Fruit fly (Drosophila melanogaster) whole organism, embryonic: ENCODE data around the gene CG18598.

Experiments
- Asciz ChIP-seq: fragments of 200-800 bp; sonication (Bioruptor generic); optimal IDR thresholded peaks from 2 replicates; lab custom pipeline; 2017; ENCODE audit warnings: missing biosample characterization, mild to moderate bottlenecking, missing genetic modification characterization, missing genetic modification reagents
- CG10147 ChIP-seq: fragments of 200-800 bp; sonication (Bioruptor generic); optimal IDR thresholded peaks from 2 replicates; lab custom pipeline; 2019; ENCODE audit warnings: missing biosample characterization, mild to moderate bottlenecking, missing genetic modification characterization, moderate library complexity
- CG10959 ChIP-seq: fragments of 200-800 bp; sonication (Bioruptor generic); IDR thresholded peaks from 2 replicates; pipeline ENCODE4 v1.3.6; 2022; ENCODE audit warnings: missing biosample characterization, missing genetic modification characterization
- CG11696 ChIP-seq: fragments of 200-800 bp; sonication (Bioruptor generic); IDR thresholded peaks from 2 replicates; pipeline ENCODE4 v1.3.6; 2022; ENCODE audit warnings: missing biosample characterization, missing genetic modification characterization
- CG14014 ChIP-seq: fragments of 200-800 bp; sonication (Bioruptor generic); IDR thresholded peaks from 2 replicates; pipeline ENCODE4 v1.3.6; 2022; ENCODE audit warnings: missing biosample characterization, missing genetic modification characterization
- CG1647 ChIP-seq: fragments of 200-800 bp; sonication (Bioruptor generic); optimal IDR thresholded peaks from 3 replicates; lab custom pipeline; 2016; ENCODE audit warnings: missing biosample characterization, missing genetic modification characterization
- CG16815 ChIP-seq: fragments of 200-800 bp; sonication (Bioruptor generic); optimal IDR thresholded peaks from 3 replicates; lab custom pipeline; 2017; ENCODE audit warnings: missing biosample characterization, mild to moderate bottlenecking, missing genetic modification characterization
- CG2875 ChIP-seq: fragments of 200-800 bp; sonication (Bioruptor generic); optimal IDR thresholded peaks from 2 replicates; lab custom pipeline; 2017; ENCODE audit warnings: missing biosample characterization, mild to moderate bottlenecking, missing genetic modification characterization, missing genetic modification reagents
- CG31441 ChIP-seq: fragments of 200-800 bp; sonication (Bioruptor generic); IDR thresholded peaks from 2 replicates; pipeline ENCODE4 v1.3.6; 2022; ENCODE audit warnings: missing biosample characterization, missing genetic modification characterization
- CG3407 ChIP-seq: fragments of 200-800 bp; sonication (Bioruptor generic); optimal IDR thresholded peaks from 2 replicates; lab custom pipeline; 2018; ENCODE audit warnings: missing biosample characterization, mild to moderate bottlenecking, missing genetic modification characterization
- CG34376 ChIP-seq: fragments of 200-800 bp; sonication (Bioruptor generic); optimal IDR thresholded peaks from 2 replicates; lab custom pipeline; 2018; ENCODE audit warnings: missing biosample characterization, mild to moderate bottlenecking, missing genetic modification characterization
- CG3847 ChIP-seq: fragments of 200-800 bp; sonication (Bioruptor generic); IDR thresholded peaks from 2 replicates; pipeline ENCODE4 v1.3.6; 2022; ENCODE audit warnings: missing biosample characterization, missing genetic modification characterization
- CG7271 ChIP-seq: fragments of 200-800 bp; sonication (Bioruptor generic); optimal IDR thresholded peaks from 2 replicates; lab custom pipeline; 2018; ENCODE audit warnings: missing biosample characterization, mild to moderate bottlenecking, missing genetic modification characterization, moderate library complexity
- CG7963 ChIP-seq: fragments of 200-800 bp; sonication (Bioruptor generic); IDR thresholded peaks from 3 replicates; pipeline ENCODE4 v1.3.6; 2022; ENCODE audit warnings: missing biosample characterization, missing genetic modification characterization; ENCODE audit not compliant: partially characterized antibody
- CG8388 ChIP-seq: fragments of 200-800 bp; sonication (Bioruptor generic); optimal IDR thresholded peaks from 2 replicates; lab custom pipeline; 2019; ENCODE audit warnings: missing biosample characterization, mild to moderate bottlenecking, missing genetic modification characterization, moderate library complexity
- CG9215 ChIP-seq: fragments of 200-800 bp; sonication (Bioruptor generic); IDR thresholded peaks from 2 replicates; pipeline ENCODE4 v1.3.6; 2022; ENCODE audit warnings: missing biosample characterization, missing genetic modification characterization
- CG9817 ChIP-seq: fragments of 200-800 bp; sonication (Bioruptor generic); optimal IDR thresholded peaks from 2 replicates; lab custom pipeline; 2018; ENCODE audit warnings: missing biosample characterization, mild to moderate bottlenecking, missing genetic modification characterization, moderate library complexity
- CHES-1-like ChIP-seq: fragments of 200-800 bp; sonication (Bioruptor generic); optimal IDR thresholded peaks from 2 replicates; lab custom pipeline; 2016; ENCODE audit warnings: missing biosample characterization, missing genetic modification characterization
- Fer1 ChIP-seq: fragments of 200-800 bp; sonication (Bioruptor generic); optimal IDR thresholded peaks from 2 replicates; lab custom pipeline; 2017; ENCODE audit warnings: missing biosample characterization, mild to moderate bottlenecking, missing genetic modification characterization
- Fer3 ChIP-seq: fragments of 200-800 bp; sonication (Bioruptor generic); optimal IDR thresholded peaks from 2 replicates; lab custom pipeline; 2018; ENCODE audit warnings: missing biosample characterization, mild to moderate bottlenecking, missing genetic modification characterization, moderate library complexity
- H15 ChIP-seq: fragments of 200-800 bp; sonication (Bioruptor generic); IDR thresholded peaks from 3 replicates; pipeline ENCODE4 v1.3.6; 2022; ENCODE audit warnings: missing biosample characterization, missing genetic modification characterization
- Hr51 ChIP-seq, 2 experiments: fragments of 200-800 bp; sonication (Bioruptor generic); optimal IDR thresholded peaks; 2 replicates in 1 of 2; 3 replicates in 1 of 2; lab custom pipeline; 2016 to 2018; ENCODE audit warnings: missing biosample characterization in 2 of 2, missing genetic modification characterization in 2 of 2, mild to moderate bottlenecking in 1 of 2, moderate library complexity in 1 of 2
- Jarid2 ChIP-seq: fragments of 200-800 bp; sonication (Bioruptor generic); optimal IDR thresholded peaks from 3 replicates; lab custom pipeline; 2017; ENCODE audit warnings: mild to moderate bottlenecking, missing biosample characterization, missing genetic modification reagents, missing genetic modification characterization
- Mad ChIP-seq: fragments of 200-800 bp; sonication (Bioruptor generic); optimal IDR thresholded peaks from 2 replicates; lab custom pipeline; 2016; ENCODE audit warnings: missing biosample characterization, missing genetic modification characterization
- Max ChIP-seq: fragments of 200-800 bp; sonication (Bioruptor generic); optimal IDR thresholded peaks from 2 replicates; lab custom pipeline; 2016; ENCODE audit warnings: missing biosample characterization, mild to moderate bottlenecking, missing genetic modification characterization
- Med ChIP-seq: fragments of 200-800 bp; sonication (Bioruptor generic); peaks from one replicate; lab custom pipeline; 2016; ENCODE audit warnings: missing biosample characterization, missing genetic modification characterization, mild to moderate bottlenecking, inconsistent platforms, moderate library complexity
- Nf-YB ChIP-seq: fragments of 200-800 bp; sonication (Bioruptor generic); optimal IDR thresholded peaks from 3 replicates; lab custom pipeline; 2019; ENCODE audit warnings: missing biosample characterization, mild to moderate bottlenecking, missing genetic modification characterization, moderate library complexity
- Oaz ChIP-seq: fragments of 200-800 bp; sonication (Bioruptor generic); IDR thresholded peaks from 2 replicates; pipeline ENCODE4 v1.3.6; 2022; ENCODE audit warnings: missing biosample characterization, missing genetic modification characterization
- Optix ChIP-seq: fragments of 200-800 bp; sonication (Bioruptor generic); IDR thresholded peaks from 3 replicates; pipeline ENCODE4 v1.3.6; 2022; ENCODE audit warnings: missing biosample characterization, missing genetic modification characterization
- PHDP ChIP-seq: fragments of 200-800 bp; sonication (Bioruptor generic); optimal IDR thresholded peaks from 3 replicates; lab custom pipeline; 2018; ENCODE audit warnings: missing biosample characterization, mild to moderate bottlenecking, missing genetic modification characterization, moderate library complexity
- abd-A ChIP-seq: fragments of 200-800 bp; sonication (Bioruptor generic); optimal IDR thresholded peaks from 3 replicates; lab custom pipeline; 2019; ENCODE audit warnings: missing biosample characterization, mild to moderate bottlenecking, missing genetic modification characterization, moderate library complexity
- ato ChIP-seq: fragments of 200-800 bp; sonication (Bioruptor generic); IDR thresholded peaks from 2 replicates; pipeline ENCODE4 v1.3.6; 2022; ENCODE audit warnings: missing biosample characterization, missing genetic modification characterization; ENCODE audit not compliant: partially characterized antibody
- caup ChIP-seq: fragments of 200-800 bp; sonication (Bioruptor generic); optimal IDR thresholded peaks from 3 replicates; lab custom pipeline; 2017; ENCODE audit warnings: missing biosample characterization, mild to moderate bottlenecking, missing genetic modification characterization, moderate library complexity; ENCODE audit not compliant: severe bottlenecking
- ci ChIP-seq: fragments of 200-800 bp; sonication (Bioruptor generic); IDR thresholded peaks from 3 replicates; pipeline ENCODE4 v1.3.6; 2022; ENCODE audit warnings: missing biosample characterization, missing genetic modification characterization
- croc ChIP-seq: fragments of 200-800 bp; sonication (Bioruptor generic); conservative IDR thresholded peaks from 3 replicates; pipeline ENCODE4 v1.3.6; 2022; ENCODE audit warnings: missing biosample characterization, missing genetic modification characterization
- danr ChIP-seq: fragments of 200-800 bp; sonication (Bioruptor generic); IDR thresholded peaks from 2 replicates; pipeline ENCODE4 v1.3.6; 2022; ENCODE audit warnings: missing biosample characterization, missing genetic modification characterization
- fd3F ChIP-seq: fragments of 200-800 bp; sonication (Bioruptor generic); optimal IDR thresholded peaks from 2 replicates; lab custom pipeline; 2018; ENCODE audit warnings: missing biosample characterization, mild to moderate bottlenecking, missing genetic modification characterization, moderate library complexity
- gcm2 ChIP-seq: fragments of 200-800 bp; sonication (Bioruptor generic); optimal IDR thresholded peaks from 2 replicates; lab custom pipeline; 2016; ENCODE audit warnings: missing biosample characterization, missing genetic modification characterization
- gfzf ChIP-seq: fragments of 200-800 bp; sonication (Bioruptor generic); optimal IDR thresholded peaks from 2 replicates; lab custom pipeline; 2016; ENCODE audit warnings: missing biosample characterization, mild to moderate bottlenecking, missing genetic modification characterization, moderate library complexity
- h ChIP-seq: fragments of >200 bp; optimal IDR thresholded peaks from 2 replicates; lab custom pipeline; 2017
- ind ChIP-seq: fragments of 200-800 bp; sonication (Bioruptor generic); optimal IDR thresholded peaks from 3 replicates; lab custom pipeline; 2016; ENCODE audit warnings: missing biosample characterization, missing genetic modification characterization
- lbe ChIP-seq: fragments of 200-800 bp; sonication (Bioruptor generic); optimal IDR thresholded peaks from 2 replicates; lab custom pipeline; 2016; ENCODE audit warnings: missing biosample characterization, mild to moderate bottlenecking, missing genetic modification characterization
- lov ChIP-seq, 2 experiments: fragments of 200-800 bp in 1 of 2; fragments of >200 bp in 1 of 2; sonication (Bioruptor generic) in 1 of 2; IDR thresholded peaks in 1 of 2; optimal IDR thresholded peaks in 1 of 2; 2 replicates in 1 of 2; 3 replicates in 1 of 2; pipeline versions ENCODE4 v1.3.6 to Lab custom; 2017 to 2022; ENCODE audit warnings: missing biosample characterization in 1 of 2, missing genetic modification characterization in 1 of 2
- mam ChIP-seq: fragments of 200-800 bp; sonication (Bioruptor generic); optimal IDR thresholded peaks from 3 replicates; lab custom pipeline; 2016; ENCODE audit warnings: missing biosample characterization, missing genetic modification characterization
- org-1 ChIP-seq: fragments of 200-800 bp; sonication (Bioruptor generic); optimal IDR thresholded peaks from 2 replicates; lab custom pipeline; 2017; ENCODE audit warnings: missing biosample characterization, missing genetic modification characterization
- pnt ChIP-seq: fragments of 200-800 bp; sonication (Bioruptor generic); optimal IDR thresholded peaks from 3 replicates; lab custom pipeline; 2016; ENCODE audit warnings: missing biosample characterization, missing genetic modification characterization
- tap ChIP-seq: fragments of 200-800 bp; optimal IDR thresholded peaks from 3 replicates; lab custom pipeline; 2019; ENCODE audit warnings: missing biosample characterization, mild to moderate bottlenecking, missing genetic modification characterization, moderate library complexity
- trem ChIP-seq: fragments of 200-800 bp; optimal IDR thresholded peaks from 3 replicates; lab custom pipeline; 2019; ENCODE audit warnings: missing biosample characterization, mild to moderate bottlenecking, missing genetic modification characterization, moderate library complexity
- tup ChIP-seq: fragments of 200-800 bp; sonication (Bioruptor generic); optimal IDR thresholded peaks from 2 replicates; lab custom pipeline; 2016; ENCODE audit warnings: missing biosample characterization, mild to moderate bottlenecking, missing genetic modification characterization, moderate library complexity
- z ChIP-seq: fragments of 200-800 bp; sonication (Bioruptor generic); IDR thresholded peaks from 3 replicates; pipeline ENCODE4 v1.3.6; 2022; ENCODE audit warnings: missing biosample characterization, missing genetic modification characterization

Gene CG18598

dm6 chr3R:18298298-18298899 is 47.5 kb downstream of the CG18598 start (continued):
- TF ChIP-seq CG7271 (tag; lab: Kevin White, UChicago) (no peak), gcm2 (peak; percentile 11), Max (GFP tag; lab: Kevin White, UChicago) (no peak), Mad (GFP tag; lab: Kevin White, UChicago) (no peak), croc (GFP tag; lab: Robert Waterston, UW) (no peak), CG1647 (GFP tag; lab: Kevin White, UChicago) (peak; percentile 39), ato (GFP tag; lab: Robert Waterston, UW) (no peak), lbe (GFP tag; lab: Kevin White, UChicago) (no peak), CG34376 (GFP tag; lab: Kevin White, UChicago) (peak; percentile 50), CG31441 (GFP tag; lab: Robert Waterston, UW) (no peak), Oaz (GFP tag; lab: Robert Waterston, UW) (no peak), CG3407 (GFP tag; lab: Kevin White, UChicago) (no peak), CG11696 (GFP tag; lab: Robert Waterston, UW) (peak; percentile 98), CG3847 (GFP tag; lab: Robert Waterston, UW) (no peak), Fer3 (no peak), h (lab: Kevin White, UChicago) (no peak), PHDP (no peak), CG9215 (GFP tag; lab: Robert Waterston, UW) (no peak), Hr51 (GFP tag; optimal IDR thresholded peaks at IDR 0.05; lab: Kevin White, UChicago) (peak in 1 of 2 experiments; percentile 32), tap (no peak), Nf-YB (no peak), CG7963 (no peak), trem (tag; lab: Kevin White, UChicago) (no peak), tup (GFP tag; lab: Kevin White, UChicago) (no peak), lov (optimal IDR thresholded peaks at IDR 0.05; lab: Kevin White, UChicago) (no peak), lov (GFP tag; IDR thresholded peaks at IDR 0.05; lab: Robert Waterston, UW) (no peak), Jarid2 (GFP tag; lab: Kevin White, UChicago) (no peak), mam (GFP tag; lab: Kevin White, UChicago) (peak; percentile 25), z (GFP tag; lab: Robert Waterston, UW) (peak; percentile 74; the same call in 2 of the 3 replicates), Med (GFP tag; lab: Kevin White, UChicago) (peak; percentile 92), ind (GFP tag; lab: Kevin White, UChicago) (no peak), Asciz (GFP tag; lab: Kevin White, UChicago) (no peak), gfzf (GFP tag; lab: Kevin White, UChicago) (no peak), CG10959 (no peak), CG2875 (peak; percentile 3), CG10147 (GFP tag; lab: Kevin White, UChicago) (no peak), H15 (0 out of 3 replicates have a peak, but pooled peaks have one; percentile 6), fd3F (GFP tag; lab: Kevin White, UChicago) (no peak), ci (peak; percentile 65; the same call in 2 of the 3 replicates), abd-A (tag; lab: Kevin White, UChicago) (peak; percentile 46), CHES-1-like (GFP tag; lab: Kevin White, UChicago) (peak; percentile 51), Fer1 (GFP tag; lab: Kevin White, UChicago) (no peak), CG9817 (tag; lab: Kevin White, UChicago) (peak; percentile 21), org-1 (GFP tag; lab: Kevin White, UChicago) (no peak), caup (GFP tag; lab: Kevin White, UChicago) (peak; percentile 60), CG16815 (GFP tag; lab: Kevin White, UChicago) (peak; percentile 6), danr (GFP tag; lab: Robert Waterston, UW) (no peak), pnt (peak; percentile 18), CG8388 (GFP tag; lab: Kevin White, UChicago) (no peak), Optix (GFP tag; lab: Robert Waterston, UW) (no peak), CG14014 (no peak)
